Worm (Caenorhabditis elegans) whole organism, dauer: ENCODE results near the gene nhr-205.

Experiments
- unc-62 ChIP-seq: sonication (generic microtip); optimal IDR thresholded peaks from 2 replicates; lab custom pipeline; 2017; ENCODE audit warnings: missing biosample characterization, missing genetic modification reagents, missing genetic modification characterization

The nhr-205 gene

ce11 chrV:10094374-10094773 lies 12.8 kb upstream of the nhr-205 start, which contains the start of gene srd-49:
Gene srd-49 (plus strand): TSS chrV:10094674.
- TF ChIP-seq unc-62, result no peak

- no peak for TF ChIP-seq unc-62
Observed at ce11 chrV:10091152-10091551, 9.6 kb upstream of the nhr-205 start, which contains the start of gene R04B5.11. Gene R04B5.11 (minus strand): TSS chrV:10091252.

ce11 chrV:10090461-10090860 lies 8.9 kb upstream of the nhr-205 start, which contains the start of gene R04B5.7:
Gene R04B5.7 (minus strand): TSS chrV:10090561.
- no peak for TF ChIP-seq unc-62

ce11 chrV:10087103-10087502 lies 5.5 kb upstream of the nhr-205 start, which contains the start of gene R04B5.5:
Gene R04B5.5 (plus strand): TSS chrV:10087480.
- TF ChIP-seq unc-62, result no peak

- TF ChIP-seq unc-62, result no peak
Observed at ce11 chrV:10086141-10086540, 4.6 kb upstream of the nhr-205 start.

ce11 chrV:10084864-10085263 lies 3.3 kb upstream of the nhr-205 start, which contains the start of gene R04B5.6:
Gene R04B5.6 (plus strand): TSS chrV:10085164.
- no peak for TF ChIP-seq unc-62

ce11 chrV:10083999-10084468 lies 2.5 kb upstream of the nhr-205 start, which contains the start of gene nhr-12:
Gene nhr-12 (minus strand): TSS chrV:10084049.
- no peak for TF ChIP-seq unc-62

ce11 chrV:10080905-10081304 lies 671 bp downstream of the nhr-205 start:
- no peak for TF ChIP-seq unc-62

ce11 chrV:10078244-10078643 lies 3.3 kb downstream of the nhr-205 start, which contains the start of gene R04B5.1:
Gene R04B5.1 (minus strand): TSS chrV:10078344.
- no peak for TF ChIP-seq unc-62

- TF ChIP-seq unc-62, result no peak
Observed at ce11 chrV:10075441-10075840, 6.1 kb downstream of the nhr-205 start, which contains the start of gene F57A8.7. Gene F57A8.7 (plus strand): TSS chrV:10075741.

ce11 chrV:10073793-10074192 lies 7.8 kb downstream of the nhr-205 start, which contains the start of gene F57A8.6:
Gene F57A8.6 (minus strand): TSS chrV:10073893.
- TF ChIP-seq unc-62, result no peak

- TF ChIP-seq unc-62, result no peak
Observed at ce11 chrV:10072721-10073120, 8.9 kb downstream of the nhr-205 start.

- no peak for TF ChIP-seq unc-62
Observed at ce11 chrV:10070541-10070940, 11.0 kb downstream of the nhr-205 start, which contains the start of gene nhr-192. Gene nhr-192 (minus strand): TSS chrV:10070641.

ce11 chrV:10066769-10067168 lies 14.8 kb downstream of the nhr-205 start, which contains the start of gene npr-39:
Gene npr-39 (plus strand): TSS chrV:10067069.
- no peak for TF ChIP-seq unc-62

- no peak for TF ChIP-seq unc-62
Observed at ce11 chrV:10065679-10066078, 15.9 kb downstream of the nhr-205 start.

ce11 chrV:10064221-10064620 lies 17.4 kb downstream of the nhr-205 start, which contains the start of gene fipr-13:
Gene fipr-13 (plus strand): TSS chrV:10064521.
- TF ChIP-seq unc-62, result no peak

- no peak for TF ChIP-seq unc-62
Observed at ce11 chrV:10060039-10060438, 21.5 kb downstream of the nhr-205 start.

- no peak for TF ChIP-seq unc-62
Observed at ce11 chrV:10058748-10059147, 22.8 kb downstream of the nhr-205 start.
